Worm (Caenorhabditis elegans): ENCODE measurements around the gene ZC21.8.

- TF ChIP-seq lin-29 (GFP tag; IDR thresholded peaks at IDR 0.05) (no peak), R02D3.7 (tag; optimal IDR thresholded peaks at IDR 0.05) (no peak)
Observed at ce11 chrIII:8490254-8490653, 29.5 kb downstream of the ZC21.8 start, which contains the start of the genes ess-2 and F42H10.2.
